Worm (Caenorhabditis elegans) whole organism, L4 larva: ENCODE data around the gene fbxb-115.

Experiments used
- D1046.2 ChIP-seq: fragments of 200-800 bp; sonication (Bioruptor generic); IDR thresholded peaks from 2 replicates; pipeline ENCODE4 v1.3.6; 2022; ENCODE audit warnings: missing genetic modification characterization, missing compliant biosample characterization
- F49E8.2 ChIP-seq: sonication (generic microtip); optimal IDR thresholded peaks from 2 replicates; lab custom pipeline; 2016; ENCODE audit warnings: missing compliant biosample characterization, mild to moderate bottlenecking, missing genetic modification characterization, borderline replicate concordance
- T26A8.4 ChIP-seq: fragments of 200-800 bp; sonication (Bioruptor generic); IDR thresholded peaks from 2 replicates; pipeline ENCODE4 v1.3.6; 2022; ENCODE audit warnings: missing genetic modification characterization, missing compliant biosample characterization
- ZK337.2 ChIP-seq: fragments of 200-800 bp; sonication (Bioruptor generic); IDR thresholded peaks from 2 replicates; pipeline ENCODE4 v1.3.6; 2022; ENCODE audit warnings: missing genetic modification reagents, missing genetic modification characterization, missing compliant biosample characterization
- ZK546.5 ChIP-seq, 2 experiments: sonication (generic microtip); optimal IDR thresholded peaks; 2 replicates each; lab custom pipeline; 2017; ENCODE audit warnings: missing biosample characterization in 2 of 2, missing genetic modification characterization in 2 of 2
- aha-1 ChIP-seq: fragments of 150-350 bp; peaks from one replicate; lab custom pipeline; 2014; ENCODE audit warnings: missing biosample characterization, missing genetic modification characterization
- ceh-20 ChIP-seq: fragments of 200-800 bp; sonication (Bioruptor generic); IDR thresholded peaks from 2 replicates; pipeline ENCODE4 v1.3.6; 2022; ENCODE audit warnings: missing genetic modification reagents, missing genetic modification characterization, missing compliant biosample characterization
- ceh-28 ChIP-seq: fragments of 150-350 bp; optimal IDR thresholded peaks from 2 replicates; lab custom pipeline; 2014; ENCODE audit warnings: missing biosample characterization, missing genetic modification reagents, missing genetic modification characterization
- cey-2 ChIP-seq: sonication (generic microtip); optimal IDR thresholded peaks from 3 replicates; lab custom pipeline; 2017; ENCODE audit warnings: missing genetic modification characterization, mild to moderate bottlenecking, missing compliant biosample characterization, antibody characterized with exemption, borderline replicate concordance; ENCODE audit not compliant: insufficient read depth
- dve-1 ChIP-seq: sonication (generic microtip); optimal IDR thresholded peaks from 2 replicates; lab custom pipeline; 2017; ENCODE audit warnings: antibody characterized with exemption, mild to moderate bottlenecking, missing genetic modification characterization, missing compliant biosample characterization; ENCODE audit not compliant: insufficient read depth
- hlh-30 ChIP-seq: sonication (generic microtip); optimal IDR thresholded peaks from 2 replicates; lab custom pipeline; 2017; ENCODE audit warnings: antibody characterized with exemption, mild to moderate bottlenecking, missing genetic modification characterization, missing compliant biosample characterization; ENCODE audit not compliant: insufficient read depth
- jun-1 ChIP-seq: fragments of 150-350 bp; optimal IDR thresholded peaks from 2 replicates; lab custom pipeline; 2014; ENCODE audit warnings: missing biosample characterization, missing genetic modification reagents, missing genetic modification characterization
- lim-7 ChIP-seq: fragments of 200-800 bp; sonication (Bioruptor generic); IDR thresholded peaks from 2 replicates; pipeline ENCODE4 v1.3.6; 2022; ENCODE audit warnings: missing genetic modification characterization, missing compliant biosample characterization
- lin-13 ChIP-seq: fragments of 150-350 bp; optimal IDR thresholded peaks from 2 replicates; lab custom pipeline; 2014; ENCODE audit warnings: missing biosample characterization, missing genetic modification reagents, missing genetic modification characterization
- lin-29 ChIP-seq: fragments of 200-800 bp; sonication (Bioruptor generic); IDR thresholded peaks from 2 replicates; pipeline ENCODE4 v1.3.6; 2022; ENCODE audit warnings: missing genetic modification reagents, missing genetic modification characterization, missing compliant biosample characterization
- madf-9 ChIP-seq: fragments of 200-800 bp; sonication (Bioruptor generic); conservative IDR thresholded peaks from 2 replicates; pipeline ENCODE4 v1.3.6; 2022; ENCODE audit warnings: missing genetic modification reagents, missing genetic modification characterization, missing compliant biosample characterization
- mxl-3 ChIP-seq: fragments of 200-800 bp; sonication (Bioruptor generic); optimal IDR thresholded peaks from 2 replicates; lab custom pipeline; 2018; ENCODE audit warnings: mild to moderate bottlenecking, missing genetic modification characterization, missing compliant biosample characterization
- nhr-28 ChIP-seq: fragments of 150-350 bp; optimal IDR thresholded peaks from 2 replicates; lab custom pipeline; 2014; ENCODE audit warnings: missing biosample characterization, missing genetic modification characterization
- nhr-41 ChIP-seq: fragments of 200-800 bp; sonication (Bioruptor generic); IDR thresholded peaks from 2 replicates; pipeline ENCODE4 v1.3.6; 2022; ENCODE audit warnings: missing genetic modification reagents, missing genetic modification characterization, missing compliant biosample characterization
- nhr-6 ChIP-seq: fragments of 150-350 bp; optimal IDR thresholded peaks from 2 replicates; lab custom pipeline; 2014; ENCODE audit warnings: missing biosample characterization, missing genetic modification characterization
- pha-4 ChIP-seq, 2 experiments: fragments of 150-350 bp in 1 of 2; fragments of 200-800 bp in 1 of 2; sonication (Bioruptor generic) in 1 of 2; IDR thresholded peaks in 1 of 2; optimal IDR thresholded peaks in 1 of 2; 2 replicates each; pipeline versions ENCODE4 v1.3.6 to Lab custom; 2014 to 2022; ENCODE audit warnings: missing genetic modification characterization in 2 of 2, missing genetic modification reagents in 2 of 2, missing biosample characterization in 1 of 2, missing compliant biosample characterization in 1 of 2
- php-3 ChIP-seq: fragments of 200-800 bp; sonication (Bioruptor generic); IDR thresholded peaks from 2 replicates; pipeline ENCODE4 v1.3.6; 2022; ENCODE audit warnings: missing genetic modification reagents, missing genetic modification characterization, missing compliant biosample characterization
- set-16 ChIP-seq: fragments of 200-800 bp; sonication (Bioruptor generic); IDR thresholded peaks from 2 replicates; pipeline ENCODE4 v1.3.6; 2022; ENCODE audit warnings: missing genetic modification reagents, missing genetic modification characterization, missing compliant biosample characterization
- snpc-1.2 ChIP-seq: fragments of 200-800 bp; sonication (Bioruptor generic); IDR thresholded peaks from 2 replicates; pipeline ENCODE4 v1.3.6; 2022; ENCODE audit warnings: missing genetic modification reagents, missing genetic modification characterization, missing compliant biosample characterization
- snpc-4 ChIP-seq: fragments of 150-350 bp; optimal IDR thresholded peaks from 2 replicates; lab custom pipeline; 2014; ENCODE audit warnings: missing biosample characterization, missing genetic modification characterization
- tag-97 ChIP-seq: fragments of 200-800 bp; sonication (Bioruptor generic); IDR thresholded peaks from 2 replicates; pipeline ENCODE4 v1.3.6; 2022; ENCODE audit warnings: missing genetic modification characterization, missing compliant biosample characterization
- unc-39 ChIP-seq: sonication (generic microtip); optimal IDR thresholded peaks from 2 replicates; lab custom pipeline; 2017; ENCODE audit warnings: missing biosample characterization, missing genetic modification characterization
- unc-62 ChIP-seq, 3 experiments: fragments of 150-350 bp in 1 of 3; sonication (generic microtip); optimal IDR thresholded peaks in 2 of 3; peaks in 1 of 3; 1 replicate in 1 of 3; 2 replicates in 2 of 3; lab custom pipeline; 2014 to 2017; ENCODE audit warnings: missing biosample characterization in 3 of 3, missing genetic modification characterization in 3 of 3, missing genetic modification reagents in 3 of 3, missing genotype in 1 of 3
- zag-1 ChIP-seq: fragments of 150-350 bp; optimal IDR thresholded peaks from 2 replicates; lab custom pipeline; 2014; ENCODE audit warnings: missing biosample characterization, missing genetic modification characterization
- zip-2 ChIP-seq: fragments of 150-350 bp; optimal IDR thresholded peaks from 2 replicates; lab custom pipeline; 2014; ENCODE audit warnings: missing biosample characterization, missing genetic modification characterization

Gene fbxb-115

DNA sequence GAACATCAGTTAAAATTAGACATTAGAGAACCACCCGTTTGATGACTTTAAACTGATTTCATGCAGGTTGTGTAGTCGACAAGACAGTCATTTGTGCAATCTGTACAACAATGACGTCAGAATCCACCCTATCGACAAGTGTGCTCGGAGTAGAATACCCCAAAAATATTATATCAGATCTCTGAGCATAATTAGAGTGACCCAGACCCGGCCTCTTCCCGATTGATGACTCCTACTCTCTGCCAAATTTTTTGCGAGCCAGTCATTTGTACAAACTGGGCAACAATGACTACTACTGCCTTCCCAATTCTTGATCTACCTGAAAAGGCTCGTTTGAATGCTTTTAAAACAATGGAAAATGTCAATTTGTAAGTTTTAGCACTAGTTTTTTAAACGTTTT lies at the start of gene fbxb-115, which contains the start of gene fbxb-1:
Gene fbxb-115 (minus strand): TSS at position 101 of the 400 bp plus-strand sequence.
Gene fbxb-1 (plus strand): TSS at position 226 of the 400 bp plus-strand sequence.
- no peak for TF ChIP-seq ZK337.2
- TF ChIP-seq zip-2 (tag; lab: Kevin White, UChicago): no peak
- TF ChIP-seq set-16 (GFP tag; lab: Robert Waterston, UW): no peak
- TF ChIP-seq ZK546.5 (tag; optimal IDR thresholded peaks at IDR 0.05; lab: Kevin White, UChicago): no peak
- no peak for TF ChIP-seq nhr-28 (tag; lab: Kevin White, UChicago)
- no peak for TF ChIP-seq lin-29 (GFP tag; lab: Robert Waterston, UW)
- TF ChIP-seq, all 104 proteins: peak for 0

DNA sequence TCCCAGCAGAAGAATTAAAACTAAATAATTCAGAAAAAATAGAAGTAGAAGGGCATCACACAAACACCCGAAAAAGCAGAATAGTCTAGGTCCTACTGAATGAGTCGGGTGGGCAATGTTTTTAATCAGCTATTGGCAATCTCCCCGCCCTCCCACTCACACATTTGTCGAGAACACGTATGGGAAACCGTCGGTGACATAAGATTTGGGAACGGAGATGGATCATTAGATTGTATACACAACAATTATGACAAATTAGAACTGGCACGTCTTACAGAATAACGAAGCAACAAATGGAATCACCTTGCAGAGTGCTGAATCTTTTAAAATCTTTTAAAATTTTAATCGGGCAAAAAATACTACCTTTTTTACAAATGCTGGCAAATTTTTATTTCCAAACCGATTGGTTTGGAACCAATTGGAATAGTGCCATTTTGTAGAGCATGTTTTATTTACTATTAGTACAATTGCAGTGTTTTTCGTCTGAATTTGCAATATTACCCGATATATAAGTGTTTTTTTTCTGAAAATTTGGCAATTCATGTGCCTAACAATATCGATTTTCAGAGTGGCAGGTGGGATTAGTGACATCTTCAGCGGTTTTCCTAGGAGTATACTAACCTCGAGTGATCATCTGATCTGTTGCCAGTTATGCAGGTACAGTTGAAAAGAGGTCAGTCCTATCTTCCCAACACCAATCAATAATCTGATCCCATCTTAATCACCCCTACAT lies 48.2 kb upstream of the fbxb-115 start, which contains the start of the genes F55C9.3 and fbxb-57:
Gene F55C9.3 (minus strand): TSS at position 101 of the 733 bp plus-strand sequence.
Gene fbxb-57 (plus strand): TSS at position 683 of the 733 bp plus-strand sequence.
- TF ChIP-seq unc-62 (GFP tag; optimal IDR thresholded peaks at IDR 0.05 in 1 of 2; lab: Kevin White, UChicago) (peak in 1 of 2 experiments; percentile 71), unc-62 (tag; optimal IDR thresholded peaks at IDR 0.05; lab: Kevin White, UChicago) (no peak), lim-7 (no peak)

DNA sequence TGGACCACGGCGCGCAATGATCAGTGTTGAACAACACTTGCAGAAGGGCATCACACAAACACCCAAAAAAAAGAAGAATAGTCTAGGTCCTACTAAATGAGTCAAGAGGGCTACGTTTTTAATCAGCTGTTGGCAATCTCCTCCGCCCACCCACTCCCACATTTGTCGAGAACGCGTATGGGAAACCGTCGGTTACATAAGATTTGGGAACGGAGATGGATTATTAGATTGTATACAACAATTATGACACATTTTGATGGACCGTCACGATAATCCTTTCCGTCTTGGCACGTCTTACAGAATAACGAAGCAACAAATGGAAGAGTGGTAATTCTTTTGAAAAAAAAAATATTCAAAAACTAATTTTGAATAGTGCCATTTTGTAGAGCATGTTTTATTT lies 45.9 kb upstream of the fbxb-115 start:
- TF ChIP-seq D1046.2 (GFP tag; lab: Robert Waterston, UW): no peak
- no peak for TF ChIP-seq cey-2 (tag; lab: Kevin White, UChicago)
- no peak for TF ChIP-seq nhr-6 (tag; lab: Kevin White, UChicago)
- no peak for TF ChIP-seq ceh-28 (tag; lab: Kevin White, UChicago)
- no peak for TF ChIP-seq zag-1 (tag; lab: Kevin White, UChicago)
- no peak for TF ChIP-seq pha-4 (GFP tag; IDR thresholded peaks at IDR 0.05; lab: Robert Waterston, UW)
- TF ChIP-seq pha-4 (tag; optimal IDR thresholded peaks at IDR 0.05; lab: Kevin White, UChicago): no peak
- TF ChIP-seq unc-62 (GFP tag; optimal IDR thresholded peaks at IDR 0.05 in 1 of 2; lab: Kevin White, UChicago): peak in 1 of 2 experiments; percentile 21
- no peak for TF ChIP-seq unc-62 (tag; optimal IDR thresholded peaks at IDR 0.05; lab: Kevin White, UChicago)
- TF ChIP-seq set-16 (GFP tag; lab: Robert Waterston, UW): no peak
- TF ChIP-seq, all 104 proteins: peak for 1

DNA sequence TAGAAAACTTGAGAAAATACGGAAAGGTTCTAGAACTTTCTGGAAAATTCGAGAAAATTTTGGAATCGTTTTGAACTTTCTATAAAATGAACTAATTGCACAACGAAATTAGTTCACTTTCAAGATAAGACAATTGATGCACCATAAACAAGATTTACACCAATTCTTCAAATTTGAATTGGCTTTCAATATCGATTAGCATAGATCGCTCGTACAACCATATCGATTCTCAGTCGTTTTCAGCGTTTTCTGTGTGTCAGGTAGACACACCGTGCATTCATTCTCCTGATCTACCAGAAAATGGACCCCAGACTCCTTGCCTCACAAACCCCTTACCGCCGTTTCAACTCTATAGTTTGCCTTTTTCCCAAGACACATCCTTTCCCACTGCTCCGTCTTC lies 42.3 kb upstream of the fbxb-115 start, which contains the start of gene fbxb-117:
Gene fbxb-117 (plus strand): TSS at position 301 of the 400 bp plus-strand sequence.
- TF ChIP-seq aha-1: peak; percentile 75
- no peak for TF ChIP-seq T26A8.4 (GFP tag; lab: Robert Waterston, UW)
- no peak for TF ChIP-seq snpc-4 (tag; lab: Kevin White, UChicago)

DNA sequence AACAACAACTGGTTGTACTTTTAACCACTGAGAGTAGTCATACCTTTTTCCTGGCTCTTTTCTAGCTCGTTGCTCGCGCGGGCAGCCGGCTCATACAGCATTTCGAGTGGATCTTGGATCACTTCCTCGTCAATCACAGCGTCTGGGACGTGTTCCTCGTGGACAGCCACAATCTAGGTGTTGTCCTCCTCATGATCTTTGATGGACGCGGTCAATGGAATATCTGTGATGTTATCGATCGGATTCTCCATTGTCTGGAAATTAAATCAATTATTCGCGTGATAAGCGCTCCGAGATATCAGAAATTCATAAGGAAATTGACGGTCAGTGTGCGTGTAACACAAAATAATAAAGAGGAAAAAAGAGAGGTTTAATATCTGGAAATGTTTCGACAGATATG lies 39.9 kb upstream of the fbxb-115 start, which contains the start of gene F21D9.8:
Gene F21D9.8 (minus strand): TSS at position 101 of the 400 bp plus-strand sequence.
- no peak for TF ChIP-seq nhr-41 (GFP tag; lab: Robert Waterston, UW)
- TF ChIP-seq php-3 (GFP tag; lab: Robert Waterston, UW): no peak
- no peak for TF ChIP-seq jun-1
- TF ChIP-seq hlh-30 (tag; lab: Kevin White, UChicago): no peak
- TF ChIP-seq ceh-20 (GFP tag; lab: Robert Waterston, UW): no peak
- TF ChIP-seq mxl-3 (GFP tag; lab: Kevin White, UChicago): no peak
- no peak for TF ChIP-seq cey-2 (tag; lab: Kevin White, UChicago)
- no peak for TF ChIP-seq madf-9 (GFP tag; lab: Robert Waterston, UW)
- no peak for TF ChIP-seq F49E8.2 (tag; lab: Kevin White, UChicago)
- TF ChIP-seq lin-13 (GFP tag; lab: Kevin White, UChicago): no peak
- TF ChIP-seq snpc-1.2 (GFP tag; lab: Robert Waterston, UW): no peak
- TF ChIP-seq lim-7: no peak
- TF ChIP-seq tag-97 (GFP tag; lab: Robert Waterston, UW): no peak
- no peak for TF ChIP-seq dve-1 (tag; lab: Kevin White, UChicago)
- no peak for TF ChIP-seq unc-39
